Fruit fly (Drosophila melanogaster) whole organism, embryonic: Measurements from ENCODE around the gene Sws1.

Experiments
- Atf3 ChIP-seq: fragments of 200-800 bp; sonication (Bioruptor generic); optimal IDR thresholded peaks from 3 replicates; lab custom pipeline; 2016; ENCODE audit warnings: missing biosample characterization, missing genetic modification characterization
- Bteb2 ChIP-seq: fragments of 200-800 bp; sonication (Bioruptor generic); optimal IDR thresholded peaks from 2 replicates; lab custom pipeline; 2016; ENCODE audit warnings: missing biosample characterization, missing genetic modification characterization
- CG10321 ChIP-seq: fragments of 200-800 bp; sonication (Bioruptor generic); IDR thresholded peaks from 2 replicates; pipeline ENCODE4 v1.3.6; 2022; ENCODE audit warnings: missing biosample characterization, missing genetic modification characterization
- CG10959 ChIP-seq: fragments of 200-800 bp; sonication (Bioruptor generic); IDR thresholded peaks from 2 replicates; pipeline ENCODE4 v1.3.6; 2022; ENCODE audit warnings: missing biosample characterization, missing genetic modification characterization
- CG11093 ChIP-seq: fragments of 200-800 bp; sonication (Bioruptor generic); IDR thresholded peaks from 3 replicates; pipeline ENCODE4 v1.3.6; 2022; ENCODE audit warnings: missing biosample characterization, missing genetic modification characterization
- CG12104 ChIP-seq: fragments of 200-800 bp; sonication (Bioruptor generic); optimal IDR thresholded peaks from 3 replicates; lab custom pipeline; 2016; ENCODE audit warnings: missing biosample characterization, missing genetic modification characterization
- CG12155 ChIP-seq: fragments of 200-800 bp; sonication (Bioruptor generic); optimal IDR thresholded peaks from 3 replicates; lab custom pipeline; 2016; ENCODE audit warnings: missing biosample characterization, missing genetic modification characterization
- CG12391 ChIP-seq: fragments of 200-800 bp; sonication (Bioruptor generic); optimal IDR thresholded peaks from 3 replicates; lab custom pipeline; 2018; ENCODE audit warnings: missing biosample characterization, mild to moderate bottlenecking, missing genetic modification characterization, moderate library complexity
- CG13287 ChIP-seq: fragments of 200-800 bp; sonication (Bioruptor generic); IDR thresholded peaks from 2 replicates; pipeline ENCODE4 v1.3.6; 2022; ENCODE audit warnings: missing biosample characterization, missing genetic modification characterization; ENCODE audit not compliant: partially characterized antibody
- CG13296 ChIP-seq: fragments of 200-800 bp; sonication (Bioruptor generic); optimal IDR thresholded peaks from 3 replicates; lab custom pipeline; 2018; ENCODE audit warnings: missing biosample characterization, mild to moderate bottlenecking, missing genetic modification characterization
- CG14965 ChIP-seq: fragments of 200-800 bp; sonication (Bioruptor generic); optimal IDR thresholded peaks from 2 replicates; lab custom pipeline; 2016; ENCODE audit warnings: missing biosample characterization, missing genetic modification characterization, borderline replicate concordance
- CG15073 ChIP-seq: fragments of 200-800 bp; sonication (Bioruptor generic); optimal IDR thresholded peaks from 2 replicates; lab custom pipeline; 2016; ENCODE audit warnings: missing biosample characterization, missing genetic modification characterization
- CG17385 ChIP-seq: fragments of 200-800 bp; sonication (Bioruptor generic); optimal IDR thresholded peaks from 3 replicates; lab custom pipeline; 2018; ENCODE audit warnings: missing biosample characterization, mild to moderate bottlenecking, missing genetic modification characterization
- CG1832 ChIP-seq: fragments of 200-800 bp; sonication (Bioruptor generic); optimal IDR thresholded peaks from 2 replicates; lab custom pipeline; 2017; ENCODE audit warnings: missing biosample characterization, mild to moderate bottlenecking, missing genetic modification characterization, inconsistent platforms
- CG2120 ChIP-seq: fragments of 200-800 bp; sonication (Bioruptor generic); optimal IDR thresholded peaks from 3 replicates; lab custom pipeline; 2016; ENCODE audit warnings: missing biosample characterization, missing genetic modification characterization
- CG2678 ChIP-seq: fragments of 200-800 bp; sonication (Bioruptor generic); optimal IDR thresholded peaks from 3 replicates; lab custom pipeline; 2019; ENCODE audit warnings: missing biosample characterization, mild to moderate bottlenecking, missing genetic modification characterization, moderate library complexity
- CG2875 ChIP-seq: fragments of 200-800 bp; sonication (Bioruptor generic); optimal IDR thresholded peaks from 2 replicates; lab custom pipeline; 2017; ENCODE audit warnings: missing biosample characterization, mild to moderate bottlenecking, missing genetic modification characterization, missing genetic modification reagents
- CG30431 ChIP-seq: fragments of 200-800 bp; sonication (Bioruptor generic); optimal IDR thresholded peaks from 2 replicates; lab custom pipeline; 2017; ENCODE audit warnings: missing biosample characterization, missing genetic modification characterization
- CG42726 ChIP-seq: fragments of 200-800 bp; sonication (Bioruptor generic); IDR thresholded peaks from 2 replicates; pipeline ENCODE4 v1.3.6; 2022; ENCODE audit warnings: missing biosample characterization, missing genetic modification characterization; ENCODE audit not compliant: partially characterized antibody
- CG4328 ChIP-seq: fragments of 200-800 bp; sonication (Bioruptor generic); optimal IDR thresholded peaks from 3 replicates; lab custom pipeline; 2017; ENCODE audit warnings: missing biosample characterization, missing genetic modification reagents, missing genetic modification characterization
- CG6272 ChIP-seq: fragments of 200-800 bp; sonication (Bioruptor generic); IDR thresholded peaks from 2 replicates; pipeline ENCODE4 v1.3.6; 2022; ENCODE audit warnings: missing biosample characterization, missing genetic modification characterization
- CG7963 ChIP-seq: fragments of 200-800 bp; sonication (Bioruptor generic); IDR thresholded peaks from 3 replicates; pipeline ENCODE4 v1.3.6; 2022; ENCODE audit warnings: missing biosample characterization, missing genetic modification characterization; ENCODE audit not compliant: partially characterized antibody
- CG8359 ChIP-seq: fragments of 200-800 bp; sonication (Bioruptor generic); optimal IDR thresholded peaks from 2 replicates; lab custom pipeline; 2017; ENCODE audit warnings: missing biosample characterization, mild to moderate bottlenecking, missing genetic modification characterization, borderline replicate concordance
- CkIIα-i1 ChIP-seq: fragments of 200-800 bp; sonication (Bioruptor generic); IDR thresholded peaks from 2 replicates; pipeline ENCODE4 v1.3.6; 2022; ENCODE audit warnings: missing biosample characterization, missing genetic modification characterization
- D ChIP-seq, 2 experiments: fragments of 200-800 bp in 1 of 2; fragments of >200 bp in 1 of 2; sonication (Bioruptor generic) in 1 of 2; optimal IDR thresholded peaks; 2 replicates in 1 of 2; 3 replicates in 1 of 2; lab custom pipeline; 2017; ENCODE audit warnings: mild to moderate bottlenecking in 1 of 2, missing biosample characterization in 1 of 2, missing genetic modification characterization in 1 of 2, missing genetic modification reagents in 1 of 2
- D19B ChIP-seq: fragments of 200-800 bp; sonication (Bioruptor generic); optimal IDR thresholded peaks from 2 replicates; lab custom pipeline; 2017; ENCODE audit warnings: missing biosample characterization, mild to moderate bottlenecking, missing genetic modification characterization
- Dfd ChIP-seq, 2 experiments: fragments of >200 bp; optimal IDR thresholded peaks; 2 replicates each; lab custom pipeline; 2017; ENCODE audit warnings: missing biosample characterization in 2 of 2, missing genetic modification characterization in 2 of 2
- E2f2 ChIP-seq: fragments of 200-800 bp; sonication (Bioruptor generic); IDR thresholded peaks from 2 replicates; pipeline ENCODE4 v1.3.6; 2022; ENCODE audit warnings: missing biosample characterization, missing genetic modification characterization
- Gug ChIP-seq: fragments of 200-800 bp; sonication (Bioruptor generic); IDR thresholded peaks from 4 replicates; pipeline ENCODE4 v1.3.6; 2022; ENCODE audit warnings: missing biosample characterization, missing genetic modification characterization
- HLH54F ChIP-seq: fragments of 200-800 bp; sonication (Bioruptor generic); optimal IDR thresholded peaks from 3 replicates; lab custom pipeline; 2016; ENCODE audit warnings: missing biosample characterization, missing genetic modification characterization
- Hr51 ChIP-seq, 2 experiments: fragments of 200-800 bp; sonication (Bioruptor generic); optimal IDR thresholded peaks; 2 replicates in 1 of 2; 3 replicates in 1 of 2; lab custom pipeline; 2016 to 2018; ENCODE audit warnings: missing biosample characterization in 2 of 2, missing genetic modification characterization in 2 of 2, mild to moderate bottlenecking in 1 of 2, moderate library complexity in 1 of 2
- Lpt ChIP-seq: fragments of >200 bp; optimal IDR thresholded peaks from 2 replicates; lab custom pipeline; 2018; ENCODE audit warnings: missing biosample characterization, missing genetic modification characterization
- Trl ChIP-seq, 3 experiments: fragments of >200 bp in 2 of 3; fragments of 200-800 bp in 1 of 3; sonication (Bioruptor generic) in 1 of 3; optimal IDR thresholded peaks; 2 replicates in 1 of 3; 3 replicates in 2 of 3; lab custom pipeline; 2016 to 2017; ENCODE audit warnings: missing biosample characterization in 1 of 3, missing genetic modification characterization in 1 of 3
- Usf ChIP-seq: fragments of 200-800 bp; sonication (Bioruptor generic); optimal IDR thresholded peaks from 2 replicates; lab custom pipeline; 2017; ENCODE audit warnings: missing genotype, missing biosample characterization, missing genetic modification characterization
- bab2 ChIP-seq: fragments of 200-800 bp; sonication (Bioruptor generic); optimal IDR thresholded peaks from 2 replicates; lab custom pipeline; 2016; ENCODE audit warnings: missing biosample characterization, missing genetic modification characterization
- cato ChIP-seq: fragments of 200-800 bp; sonication (Bioruptor generic); optimal IDR thresholded peaks from 2 replicates; lab custom pipeline; 2016; ENCODE audit warnings: missing biosample characterization, missing genetic modification characterization, borderline replicate concordance
- caup ChIP-seq: fragments of 200-800 bp; sonication (Bioruptor generic); optimal IDR thresholded peaks from 3 replicates; lab custom pipeline; 2017; ENCODE audit warnings: missing biosample characterization, mild to moderate bottlenecking, missing genetic modification characterization, moderate library complexity; ENCODE audit not compliant: severe bottlenecking
- ci ChIP-seq: fragments of 200-800 bp; sonication (Bioruptor generic); IDR thresholded peaks from 3 replicates; pipeline ENCODE4 v1.3.6; 2022; ENCODE audit warnings: missing biosample characterization, missing genetic modification characterization
- corto ChIP-seq: fragments of 200-800 bp; sonication (Bioruptor generic); optimal IDR thresholded peaks from 2 replicates; lab custom pipeline; 2016; ENCODE audit warnings: missing biosample characterization, mild to moderate bottlenecking, missing genetic modification characterization, moderate library complexity
- fd102C ChIP-seq: fragments of 200-800 bp; sonication (Bioruptor generic); optimal IDR thresholded peaks from 2 replicates; lab custom pipeline; 2018; ENCODE audit warnings: missing biosample characterization, mild to moderate bottlenecking, missing genetic modification characterization, moderate library complexity
- fd3F ChIP-seq: fragments of 200-800 bp; sonication (Bioruptor generic); optimal IDR thresholded peaks from 2 replicates; lab custom pipeline; 2018; ENCODE audit warnings: missing biosample characterization, mild to moderate bottlenecking, missing genetic modification characterization, moderate library complexity
- h ChIP-seq: fragments of >200 bp; optimal IDR thresholded peaks from 2 replicates; lab custom pipeline; 2017
- her ChIP-seq: fragments of 200-800 bp; sonication (Bioruptor generic); optimal IDR thresholded peaks from 2 replicates; lab custom pipeline; 2016; ENCODE audit warnings: missing biosample characterization, missing genetic modification characterization
- insv ChIP-seq, 2 experiments: fragments of 200-800 bp; sonication (Bioruptor generic); optimal IDR thresholded peaks; 3 replicates each; lab custom pipeline; 2016 to 2018; ENCODE audit warnings: missing biosample characterization in 2 of 2, missing genetic modification characterization in 2 of 2
- lilli ChIP-seq: fragments of 200-800 bp; sonication (Bioruptor generic); optimal IDR thresholded peaks from 3 replicates; lab custom pipeline; 2016; ENCODE audit warnings: missing biosample characterization, missing genetic modification characterization
- phol ChIP-seq: fragments of 200-800 bp; sonication (Bioruptor generic); optimal IDR thresholded peaks from 3 replicates; lab custom pipeline; 2018; ENCODE audit warnings: missing biosample characterization, mild to moderate bottlenecking, missing genetic modification characterization, moderate library complexity
- pnt ChIP-seq: fragments of 200-800 bp; sonication (Bioruptor generic); optimal IDR thresholded peaks from 3 replicates; lab custom pipeline; 2016; ENCODE audit warnings: missing biosample characterization, missing genetic modification characterization
- schlank ChIP-seq: fragments of 200-800 bp; sonication (Bioruptor generic); optimal IDR thresholded peaks from 2 replicates; lab custom pipeline; 2018; ENCODE audit warnings: missing biosample characterization, mild to moderate bottlenecking, missing genetic modification characterization
- tup ChIP-seq: fragments of 200-800 bp; sonication (Bioruptor generic); optimal IDR thresholded peaks from 2 replicates; lab custom pipeline; 2016; ENCODE audit warnings: missing biosample characterization, mild to moderate bottlenecking, missing genetic modification characterization, moderate library complexity
- zen ChIP-seq: fragments of 200-800 bp; sonication (Bioruptor generic); optimal IDR thresholded peaks from 3 replicates; lab custom pipeline; 2018; ENCODE audit warnings: missing biosample characterization, mild to moderate bottlenecking, missing genetic modification characterization, moderate library complexity

Gene Sws1

dm6 chr2L:2528097-2528496 is 46.8 kb downstream of the Sws1 start (continued):
- TF ChIP-seq CG4328 (GFP tag; lab: Kevin White, UChicago) (no peak), insv (GFP tag; optimal IDR thresholded peaks at IDR 0.05; lab: Kevin White, UChicago) (no peak), lilli (peak; percentile 15), CG6272 (GFP tag; lab: Robert Waterston, UW) (no peak), CG10959 (GFP tag; lab: Robert Waterston, UW) (no peak), CG12104 (GFP tag; lab: Kevin White, UChicago) (no peak), tup (GFP tag; lab: Kevin White, UChicago) (no peak), D19B (no peak), Hr51 (GFP tag; optimal IDR thresholded peaks at IDR 0.05; lab: Kevin White, UChicago) (peak in 1 of 2 experiments; percentile 29), Dfd (GFP tag; optimal IDR thresholded peaks at IDR 0.05; lab: Kevin White, UChicago) (no peak), CG10321 (GFP tag; lab: Robert Waterston, UW) (no peak), cato (GFP tag; lab: Kevin White, UChicago) (no peak), h (lab: Kevin White, UChicago) (no peak), CG2678 (peak; percentile 52), Lpt (no peak), CG2875 (no peak), Trl (optimal IDR thresholded peaks at IDR 0.05; lab: Kevin White, UChicago) (no peak), Trl (GFP tag; optimal IDR thresholded peaks at IDR 0.05; lab: Kevin White, UChicago) (no peak), CG11093 (GFP tag; lab: Robert Waterston, UW) (no peak), E2f2 (GFP tag; lab: Robert Waterston, UW) (no peak), Usf (GFP tag; lab: Kevin White, UChicago) (no peak), CG17385 (peak; percentile 2), caup (GFP tag; lab: Kevin White, UChicago) (peak; percentile 23), phol (no peak), bab2 (GFP tag; lab: Kevin White, UChicago) (no peak), fd102C (GFP tag; lab: Kevin White, UChicago) (no peak), D (optimal IDR thresholded peaks at IDR 0.05; lab: Kevin White, UChicago) (no peak), D (GFP tag; optimal IDR thresholded peaks at IDR 0.05; lab: Kevin White, UChicago) (no peak), Bteb2 (GFP tag; lab: Kevin White, UChicago) (no peak), CG13287 (GFP tag; lab: Robert Waterston, UW) (no peak), zen (no peak), her (GFP tag; lab: Kevin White, UChicago) (no peak), fd3F (no peak), CG42726 (GFP tag; lab: Robert Waterston, UW) (no peak), schlank (no peak), pnt (GFP tag; lab: Kevin White, UChicago) (no peak), CG8359 (GFP tag; lab: Kevin White, UChicago) (no peak), CG30431 (GFP tag; lab: Kevin White, UChicago) (no peak), ci (GFP tag; lab: Robert Waterston, UW) (peak; percentile 54; the same call in 2 of the 3 replicates), CG15073 (GFP tag; lab: Kevin White, UChicago) (no peak), CG12155 (GFP tag; lab: Kevin White, UChicago) (no peak), HLH54F (GFP tag; lab: Kevin White, UChicago) (no peak), CkIIα-i1 (GFP tag; lab: Robert Waterston, UW) (no peak), CG1832 (no peak), Atf3 (GFP tag; lab: Kevin White, UChicago) (no peak), CG13296 (no peak), CG14965 (GFP tag; lab: Kevin White, UChicago) (no peak), CG12391 (tag; lab: Kevin White, UChicago) (peak; percentile 7), corto (GFP tag; lab: Kevin White, UChicago) (no peak), CG7963 (GFP tag; lab: Robert Waterston, UW) (no peak), CG2120 (peak; percentile 44), Gug (GFP tag; lab: Robert Waterston, UW) (no peak)
